Fruit fly (Drosophila melanogaster) whole organism, embryonic: ENCODE results near the gene Ts.

Experiments
- CG11696 ChIP-seq: fragments of 200-800 bp; sonication (Bioruptor generic); IDR thresholded peaks from 2 replicates; pipeline ENCODE4 v1.3.6; 2022; ENCODE audit warnings: missing biosample characterization, missing genetic modification characterization
- CG7745 ChIP-seq: fragments of 200-800 bp; sonication (Bioruptor generic); optimal IDR thresholded peaks from 2 replicates; lab custom pipeline; 2018; ENCODE audit warnings: missing biosample characterization, mild to moderate bottlenecking, missing genetic modification characterization, moderate library complexity
- Elba2 ChIP-seq: fragments of 200-800 bp; sonication (Bioruptor generic); optimal IDR thresholded peaks from 3 replicates; lab custom pipeline; 2016; ENCODE audit warnings: missing biosample characterization, missing genetic modification characterization
- Rfx ChIP-seq: fragments of 200-800 bp; sonication (Bioruptor generic); IDR thresholded peaks from 2 replicates; pipeline ENCODE4 v1.3.6; 2022; ENCODE audit warnings: missing biosample characterization, missing genetic modification characterization
- Vsx1 ChIP-seq: fragments of 200-800 bp; sonication (Bioruptor generic); optimal IDR thresholded peaks from 2 replicates; lab custom pipeline; 2017; ENCODE audit warnings: missing biosample characterization, mild to moderate bottlenecking, missing genetic modification characterization, missing genetic modification reagents
- dmrt99B ChIP-seq: fragments of 200-800 bp; sonication (Bioruptor generic); optimal IDR thresholded peaks from 2 replicates; lab custom pipeline; 2018; ENCODE audit warnings: missing biosample characterization, mild to moderate bottlenecking, missing genetic modification characterization, moderate library complexity

DNA sequence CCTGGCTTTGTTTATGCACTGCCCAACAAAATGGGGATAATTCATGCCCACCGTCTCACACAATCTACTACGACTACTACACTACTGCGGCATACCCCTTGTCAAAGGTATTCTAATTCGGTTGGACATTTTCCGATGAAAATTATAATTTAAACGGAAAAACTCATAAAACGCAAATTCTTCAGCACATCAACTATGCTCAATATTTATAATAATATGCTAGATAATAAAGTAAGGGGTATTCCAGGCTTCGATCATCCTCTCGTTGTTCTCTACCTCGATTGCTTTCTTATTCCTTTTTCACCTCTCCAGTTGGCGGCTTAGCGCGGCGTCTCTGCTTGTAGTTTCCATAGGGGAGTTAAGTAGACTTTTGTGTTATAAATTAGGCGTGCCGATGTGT, 28.1 kb downstream of the Ts start:
- TF ChIP-seq Elba2 (GFP tag; lab: Kevin White, UChicago) (no peak), CG11696 (GFP tag; lab: Robert Waterston, UW) (no peak), Vsx1 (no peak), dmrt99B (tag; lab: Kevin White, UChicago) (peak; percentile 46), CG7745 (tag; lab: Kevin White, UChicago) (no peak), Rfx (GFP tag; lab: Robert Waterston, UW) (no peak)
